Worm (Caenorhabditis elegans): ENCODE measurements around the gene T12D8.10.

ce11 chrIII:13633826-13634225, 8.3 kb downstream of the T12D8.10 start:
- TF ChIP-seq nhr-6 (tag; optimal IDR thresholded peaks at IDR 0.05) (no peak), unc-62 (GFP tag; optimal IDR thresholded peaks at IDR 0.05) (no peak)
